Worm (Caenorhabditis elegans) whole organism, L2 larva: Measurements from ENCODE around the gene T26C12.1.

Experiments
- C34F6.9 ChIP-seq: fragments of 150-350 bp; optimal IDR thresholded peaks from 2 replicates; lab custom pipeline; 2014; ENCODE audit warnings: missing biosample characterization, missing genetic modification characterization
- F13H6.1 ChIP-seq: sonication (generic microtip); optimal IDR thresholded peaks from 2 replicates; lab custom pipeline; 2016; ENCODE audit warnings: missing genetic modification characterization, missing compliant biosample characterization
- R02D3.7 ChIP-seq: fragments of 150-350 bp; optimal IDR thresholded peaks from 2 replicates; lab custom pipeline; 2014; ENCODE audit warnings: missing biosample characterization, missing genetic modification characterization
- Y55F3AM.14 ChIP-seq: fragments of 200-800 bp; sonication (Bioruptor generic); optimal IDR thresholded peaks from 2 replicates; lab custom pipeline; 2018; ENCODE audit warnings: mild to moderate bottlenecking, missing genetic modification characterization, missing compliant biosample characterization
- ZK546.5 ChIP-seq: sonication (generic microtip); optimal IDR thresholded peaks from 2 replicates; lab custom pipeline; 2017; ENCODE audit warnings: missing biosample characterization, missing genetic modification characterization
- alr-1 ChIP-seq: fragments of 150-350 bp; optimal IDR thresholded peaks from 2 replicates; lab custom pipeline; 2014; ENCODE audit warnings: missing biosample characterization, missing genetic modification characterization
- aly-2 ChIP-seq: fragments of 150-350 bp; optimal IDR thresholded peaks from 2 replicates; lab custom pipeline; 2014; ENCODE audit warnings: missing biosample characterization, missing genetic modification characterization
- blmp-1 ChIP-seq: sonication (generic microtip); optimal IDR thresholded peaks from 2 replicates; lab custom pipeline; 2017; ENCODE audit warnings: missing genetic modification characterization, mild to moderate bottlenecking, missing compliant biosample characterization, antibody characterized with exemption, moderate library complexity; ENCODE audit not compliant: insufficient read depth
- ceh-16 ChIP-seq: fragments of 150-350 bp; optimal IDR thresholded peaks from 2 replicates; lab custom pipeline; 2014; ENCODE audit warnings: missing biosample characterization, missing genetic modification characterization
- ceh-82 ChIP-seq: fragments of 150-350 bp; optimal IDR thresholded peaks from 2 replicates; lab custom pipeline; 2014; ENCODE audit warnings: missing biosample characterization, missing genetic modification characterization
- crh-2 ChIP-seq: sonication (generic microtip); optimal IDR thresholded peaks from 2 replicates; lab custom pipeline; 2017; ENCODE audit warnings: missing biosample characterization, missing genetic modification characterization
- dmd-4 ChIP-seq: sonication (generic microtip); optimal IDR thresholded peaks from 2 replicates; lab custom pipeline; 2017; ENCODE audit warnings: missing biosample characterization, missing genetic modification characterization
- egl-27 ChIP-seq: sonication (generic microtip); optimal IDR thresholded peaks from 3 replicates; lab custom pipeline; 2017; ENCODE audit warnings: missing biosample characterization, missing genetic modification reagents, missing genetic modification characterization
- elt-1 ChIP-seq: fragments of 150-350 bp; optimal IDR thresholded peaks from 2 replicates; lab custom pipeline; 2014; ENCODE audit warnings: missing biosample characterization, missing genetic modification characterization
- elt-3 ChIP-seq: sonication (generic microtip); optimal IDR thresholded peaks from 2 replicates; lab custom pipeline; 2017; ENCODE audit warnings: missing biosample characterization, missing genetic modification characterization
- fos-1 ChIP-seq: fragments of 150-350 bp; optimal IDR thresholded peaks from 2 replicates; lab custom pipeline; 2014; ENCODE audit warnings: missing biosample characterization, missing genetic modification characterization
- gmeb-1 ChIP-seq: fragments of 150-350 bp; optimal IDR thresholded peaks from 2 replicates; lab custom pipeline; 2014; ENCODE audit warnings: missing biosample characterization, missing genetic modification characterization
- lin-11 ChIP-seq: fragments of 150-350 bp; sonication (generic microtip); optimal IDR thresholded peaks from 2 replicates; lab custom pipeline; 2014; ENCODE audit warnings: missing biosample characterization, missing genetic modification characterization, inconsistent platforms, mixed read lengths
- lin-13 ChIP-seq: fragments of 150-350 bp; optimal IDR thresholded peaks from 2 replicates; lab custom pipeline; 2014; ENCODE audit warnings: missing biosample characterization, missing genetic modification reagents, missing genetic modification characterization
- lin-39 ChIP-seq: fragments of 150-350 bp; optimal IDR thresholded peaks from 2 replicates; lab custom pipeline; 2014; ENCODE audit warnings: missing biosample characterization, missing genetic modification reagents, missing genetic modification characterization
- lsy-2 ChIP-seq, 2 experiments: fragments of 150-350 bp in 1 of 2; sonication (generic microtip) in 1 of 2; optimal IDR thresholded peaks; 2 replicates each; lab custom pipeline; 2014 to 2017; ENCODE audit warnings: missing biosample characterization in 2 of 2, missing genetic modification characterization in 2 of 2
- mab-5 ChIP-seq: fragments of 150-350 bp; optimal IDR thresholded peaks from 2 replicates; lab custom pipeline; 2014; ENCODE audit warnings: missing biosample characterization, missing genetic modification characterization
- mbf-1 ChIP-seq: sonication (generic microtip); optimal IDR thresholded peaks from 2 replicates; lab custom pipeline; 2017; ENCODE audit warnings: missing biosample characterization, missing genetic modification characterization
- mdl-1 ChIP-seq, 2 experiments: fragments of 150-350 bp in 1 of 2; sonication (generic microtip) in 1 of 2; optimal IDR thresholded peaks; 2 replicates each; lab custom pipeline; 2017; ENCODE audit warnings: missing biosample characterization in 2 of 2, missing genetic modification characterization in 2 of 2
- nhr-10 ChIP-seq: sonication (generic microtip); optimal IDR thresholded peaks from 2 replicates; lab custom pipeline; 2017; ENCODE audit warnings: missing biosample characterization, missing genetic modification characterization
- nhr-11 ChIP-seq: fragments of 150-350 bp; optimal IDR thresholded peaks from 2 replicates; lab custom pipeline; 2014; ENCODE audit warnings: missing biosample characterization, missing genetic modification characterization
- nhr-12 ChIP-seq: fragments of 150-350 bp; optimal IDR thresholded peaks from 2 replicates; lab custom pipeline; 2014; ENCODE audit warnings: missing biosample characterization, missing genetic modification characterization
- nhr-129 ChIP-seq: fragments of 150-350 bp; optimal IDR thresholded peaks from 2 replicates; lab custom pipeline; 2014; ENCODE audit warnings: missing biosample characterization, missing genetic modification characterization
- nhr-21 ChIP-seq: fragments of 150-350 bp; optimal IDR thresholded peaks from 2 replicates; lab custom pipeline; 2014; ENCODE audit warnings: missing biosample characterization, missing genetic modification characterization
- nhr-23 ChIP-seq: fragments of 150-350 bp; optimal IDR thresholded peaks from 2 replicates; lab custom pipeline; 2014; ENCODE audit warnings: missing biosample characterization, missing genetic modification reagents, missing genetic modification characterization
- nhr-237 ChIP-seq: fragments of 150-350 bp; optimal IDR thresholded peaks from 2 replicates; lab custom pipeline; 2014; ENCODE audit warnings: missing biosample characterization, missing genetic modification characterization
- nhr-25 ChIP-seq: fragments of 150-350 bp; sonication (generic microtip); optimal IDR thresholded peaks from 3 replicates; lab custom pipeline; 2014; ENCODE audit warnings: missing biosample characterization, missing genetic modification characterization
- nhr-6 ChIP-seq: fragments of 150-350 bp; optimal IDR thresholded peaks from 2 replicates; lab custom pipeline; 2014; ENCODE audit warnings: missing biosample characterization, missing genetic modification characterization
- nhr-77 ChIP-seq: fragments of 150-350 bp; optimal IDR thresholded peaks from 2 replicates; lab custom pipeline; 2014; ENCODE audit warnings: missing biosample characterization, missing genetic modification characterization
- peb-1 ChIP-seq: fragments of 150-350 bp; optimal IDR thresholded peaks from 2 replicates; lab custom pipeline; 2014; ENCODE audit warnings: missing biosample characterization, missing genetic modification characterization
- skn-1 ChIP-seq: sonication (generic microtip); optimal IDR thresholded peaks from 2 replicates; lab custom pipeline; 2017; ENCODE audit warnings: missing biosample characterization, missing genetic modification characterization
- sma-3 ChIP-seq: sonication (generic microtip); optimal IDR thresholded peaks from 2 replicates; lab custom pipeline; 2016; ENCODE audit warnings: missing genetic modification reagents, missing genetic modification characterization, missing compliant biosample characterization
- sma-9 ChIP-seq, 2 experiments: fragments of 150-350 bp in 1 of 2; sonication (generic microtip) in 1 of 2; optimal IDR thresholded peaks; 2 replicates each; lab custom pipeline; 2014 to 2016; ENCODE audit warnings: missing genetic modification characterization in 2 of 2, mild to moderate bottlenecking in 1 of 2, missing biosample characterization in 1 of 2, missing compliant biosample characterization in 1 of 2, missing genetic modification reagents in 1 of 2, moderate library complexity in 1 of 2
- snpc-4 ChIP-seq: fragments of 150-350 bp; optimal IDR thresholded peaks from 2 replicates; lab custom pipeline; 2014; ENCODE audit warnings: missing biosample characterization, missing genetic modification characterization
- unc-39 ChIP-seq: fragments of 150-350 bp; optimal IDR thresholded peaks from 2 replicates; lab custom pipeline; 2014; ENCODE audit warnings: missing biosample characterization, missing genetic modification characterization
- unc-55 ChIP-seq: fragments of 150-350 bp; sonication (generic microtip); optimal IDR thresholded peaks from 3 replicates; lab custom pipeline; 2014; ENCODE audit warnings: missing biosample characterization, missing genetic modification reagents, missing genetic modification characterization
- unc-62 ChIP-seq: fragments of 150-350 bp; optimal IDR thresholded peaks from 2 replicates; lab custom pipeline; 2014; ENCODE audit warnings: missing biosample characterization, missing genetic modification reagents, missing genetic modification characterization
- zag-1 ChIP-seq: fragments of 150-350 bp; optimal IDR thresholded peaks from 2 replicates; lab custom pipeline; 2014; ENCODE audit warnings: missing biosample characterization, missing genetic modification characterization
- ztf-1 ChIP-seq: fragments of 200-800 bp; sonication (Bioruptor generic); conservative IDR thresholded peaks from 2 replicates; pipeline ENCODE4 v1.3.6; 2022; ENCODE audit warnings: missing genetic modification characterization, missing compliant biosample characterization
- ztf-11 ChIP-seq: sonication (generic microtip); optimal IDR thresholded peaks from 2 replicates; lab custom pipeline; 2017; ENCODE audit warnings: missing biosample characterization, missing genetic modification characterization
- ztf-4 ChIP-seq: fragments of 150-350 bp; optimal IDR thresholded peaks from 2 replicates; lab custom pipeline; 2014; ENCODE audit warnings: missing biosample characterization, missing genetic modification characterization

Gene T26C12.1

DNA sequence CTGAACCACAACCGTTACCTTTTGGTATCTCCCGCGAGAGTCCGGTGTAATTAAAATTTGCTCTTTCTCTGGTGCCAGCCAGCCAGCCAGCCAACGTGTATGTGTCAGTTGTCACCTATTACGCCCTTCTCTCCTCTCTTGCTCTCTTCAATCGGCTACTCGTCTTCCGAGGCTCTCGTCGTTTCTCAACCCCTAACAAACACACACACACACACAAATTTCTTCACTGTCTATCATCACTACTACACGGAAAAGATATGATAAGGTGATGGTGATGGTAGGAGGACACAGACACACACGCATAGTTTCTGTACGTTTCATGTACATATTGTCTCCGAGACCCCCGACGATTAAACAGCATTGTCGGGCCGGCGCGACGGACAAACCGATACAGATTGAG lies 27.1 kb upstream of the T26C12.1 start:
- TF ChIP-seq nhr-21 (tag; lab: Kevin White, UChicago) (peak; percentile 9), mbf-1 (tag; lab: Kevin White, UChicago) (no peak), unc-39 (tag; lab: Kevin White, UChicago) (no peak), lin-13 (GFP tag; lab: Kevin White, UChicago) (no peak), egl-27 (tag; lab: Kevin White, UChicago) (no peak), nhr-129 (tag; lab: Kevin White, UChicago) (peak; percentile 61), gmeb-1 (tag; lab: Kevin White, UChicago) (peak; percentile 30), nhr-12 (tag; lab: Kevin White, UChicago) (no peak), mab-5 (no peak), blmp-1 (tag; lab: Kevin White, UChicago) (no peak), unc-62 (no peak), ztf-1 (no peak), sma-9 (GFP tag; optimal IDR thresholded peaks at IDR 0.05; lab: Kevin White, UChicago) (peak; percentile 38), sma-9 (tag; optimal IDR thresholded peaks at IDR 0.05; lab: Kevin White, UChicago) (no peak), crh-2 (tag; lab: Kevin White, UChicago) (peak; percentile 42), nhr-237 (tag; lab: Kevin White, UChicago) (no peak), R02D3.7 (tag; lab: Kevin White, UChicago) (no peak), lsy-2 (tag; optimal IDR thresholded peaks at IDR 0.05; lab: Kevin White, UChicago) (peak in 1 of 2 experiments; percentile 28), Y55F3AM.14 (GFP tag; lab: Kevin White, UChicago) (no peak), elt-3 (no peak), alr-1 (tag; lab: Kevin White, UChicago) (no peak), nhr-10 (no peak), ceh-82 (tag; lab: Kevin White, UChicago) (no peak), nhr-77 (tag; lab: Kevin White, UChicago) (no peak), aly-2 (tag; lab: Kevin White, UChicago) (no peak), fos-1 (tag; lab: Kevin White, UChicago) (peak; percentile 77), ceh-16 (tag; lab: Kevin White, UChicago) (no peak), ztf-11 (tag; lab: Kevin White, UChicago) (no peak), nhr-6 (tag; lab: Kevin White, UChicago) (no peak), mdl-1 (tag; optimal IDR thresholded peaks at IDR 0.05; lab: Kevin White, UChicago) (no peak), elt-1 (no peak), nhr-11 (no peak), skn-1 (tag; lab: Kevin White, UChicago) (no peak), snpc-4 (tag; lab: Kevin White, UChicago) (no peak), sma-3 (GFP tag; lab: Kevin White, UChicago) (peak; percentile 41), F13H6.1 (tag; lab: Kevin White, UChicago) (peak; percentile 69), C34F6.9 (tag; lab: Kevin White, UChicago) (no peak), unc-55 (GFP tag; lab: Kevin White, UChicago) (no peak)

DNA sequence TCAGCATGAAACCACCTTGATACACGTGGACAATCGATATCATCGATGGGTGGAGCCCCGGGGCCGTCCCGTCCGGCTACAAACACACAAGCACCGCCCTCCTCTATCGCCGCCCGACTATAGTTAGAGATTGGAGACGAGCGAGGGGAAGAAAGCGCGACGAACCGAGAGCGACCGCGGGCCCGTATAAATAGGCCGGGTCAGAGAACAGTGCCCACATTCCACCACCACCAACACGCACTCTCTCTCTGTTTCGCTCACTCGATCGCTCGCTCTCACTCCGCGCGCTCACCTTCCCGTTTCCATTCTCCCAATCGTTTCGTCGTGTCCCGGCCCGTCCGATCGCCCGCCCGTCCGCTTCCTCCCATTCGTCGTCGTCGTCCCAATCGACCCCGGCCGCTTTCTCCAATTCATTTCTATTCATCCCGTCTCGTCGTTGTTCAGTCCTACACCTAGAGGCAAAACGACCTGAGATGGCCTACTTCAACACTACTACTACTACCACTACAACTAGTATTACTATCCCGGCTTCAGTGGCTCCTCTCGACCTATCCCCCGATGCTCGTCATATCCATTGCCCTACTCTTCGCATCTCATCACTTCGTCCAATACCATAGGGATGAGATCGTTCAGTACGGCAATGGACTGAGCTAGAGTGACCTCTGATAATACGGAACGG lies 25.9 kb upstream of the T26C12.1 start:
- no peak for TF ChIP-seq peb-1 (tag; lab: Kevin White, UChicago)
- no peak for TF ChIP-seq nhr-6 (tag; lab: Kevin White, UChicago)
- TF ChIP-seq nhr-23 (tag; lab: Kevin White, UChicago): no peak
- TF ChIP-seq crh-2 (tag; lab: Kevin White, UChicago): peak; percentile 70
- TF ChIP-seq nhr-12 (tag; lab: Kevin White, UChicago): no peak
- TF ChIP-seq ztf-4: no peak
- TF ChIP-seq dmd-4: no peak
- TF ChIP-seq nhr-10: no peak
- peak; percentile 32 to 71 for TF ChIP-seq mdl-1 (tag; optimal IDR thresholded peaks at IDR 0.05; lab: Kevin White, UChicago)
- no peak for TF ChIP-seq ZK546.5 (tag; lab: Kevin White, UChicago)
- peak; percentile 66 for TF ChIP-seq nhr-21 (tag; lab: Kevin White, UChicago)
- peak; percentile 53 for TF ChIP-seq fos-1 (tag; lab: Kevin White, UChicago)
- TF ChIP-seq elt-1: no peak
- no peak for TF ChIP-seq elt-3
- TF ChIP-seq lin-11 (tag; lab: Kevin White, UChicago): no peak
- TF ChIP-seq Y55F3AM.14 (GFP tag; lab: Kevin White, UChicago): peak; percentile 63
- no peak for TF ChIP-seq unc-62
- TF ChIP-seq sma-3 (GFP tag; lab: Kevin White, UChicago): peak; percentile 77
- peak; percentile 62 for TF ChIP-seq blmp-1 (tag; lab: Kevin White, UChicago)
- no peak for TF ChIP-seq zag-1
- no peak for TF ChIP-seq skn-1 (tag; lab: Kevin White, UChicago)
- peak; percentile 53 for TF ChIP-seq nhr-129 (tag; lab: Kevin White, UChicago)
- TF ChIP-seq ztf-11 (tag; lab: Kevin White, UChicago): no peak
- TF ChIP-seq mab-5: no peak
- TF ChIP-seq ceh-82 (tag; lab: Kevin White, UChicago): no peak
- TF ChIP-seq C34F6.9 (tag; lab: Kevin White, UChicago): no peak
- TF ChIP-seq snpc-4 (tag; lab: Kevin White, UChicago): no peak
- TF ChIP-seq ztf-1: no peak
- peak; percentile 29 for TF ChIP-seq gmeb-1 (tag; lab: Kevin White, UChicago)
- no peak for TF ChIP-seq aly-2 (tag; lab: Kevin White, UChicago)
- no peak for TF ChIP-seq unc-55 (GFP tag; lab: Kevin White, UChicago)
- TF ChIP-seq nhr-11: no peak
- TF ChIP-seq ceh-16 (tag; lab: Kevin White, UChicago): no peak
- no peak for TF ChIP-seq unc-39 (tag; lab: Kevin White, UChicago)
- TF ChIP-seq egl-27 (tag; lab: Kevin White, UChicago): peak; percentile 31
- TF ChIP-seq lin-39 (tag; lab: Kevin White, UChicago): no peak
- no peak for TF ChIP-seq nhr-77 (tag; lab: Kevin White, UChicago)
- TF ChIP-seq alr-1 (tag; lab: Kevin White, UChicago): no peak
- TF ChIP-seq nhr-237 (tag; lab: Kevin White, UChicago): no peak
- TF ChIP-seq nhr-25 (tag; lab: Kevin White, UChicago): peak; percentile 39
